Worm (Caenorhabditis elegans): ENCODE data around the gene fbxb-116.

The fbxb-116 gene

DNA sequence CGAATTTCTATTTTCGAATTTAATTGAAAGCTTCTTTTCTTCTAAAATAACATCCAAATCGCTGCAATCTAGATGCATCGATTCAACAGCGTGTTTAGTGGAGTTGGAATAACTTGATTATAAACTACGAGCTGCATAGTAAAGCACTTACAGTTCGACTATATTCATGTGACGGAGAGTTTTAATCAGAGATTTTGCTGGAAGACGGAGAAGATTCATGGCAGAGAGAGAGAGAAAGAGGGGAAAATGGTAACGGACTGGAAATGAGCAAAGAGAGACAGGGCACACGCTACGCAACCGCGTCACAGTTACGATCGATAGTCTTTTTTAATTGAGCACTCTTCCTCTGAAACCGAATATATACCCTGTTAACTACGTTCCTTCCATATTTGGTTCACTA is at the start of gene fbxb-116:
Gene fbxb-116, plus strand, starts transcription at position 301 of the 400 bp plus-strand sequence.
- no peak for TF ChIP-seq nhr-76 (tag; optimal IDR thresholded peaks at IDR 0.05)

DNA sequence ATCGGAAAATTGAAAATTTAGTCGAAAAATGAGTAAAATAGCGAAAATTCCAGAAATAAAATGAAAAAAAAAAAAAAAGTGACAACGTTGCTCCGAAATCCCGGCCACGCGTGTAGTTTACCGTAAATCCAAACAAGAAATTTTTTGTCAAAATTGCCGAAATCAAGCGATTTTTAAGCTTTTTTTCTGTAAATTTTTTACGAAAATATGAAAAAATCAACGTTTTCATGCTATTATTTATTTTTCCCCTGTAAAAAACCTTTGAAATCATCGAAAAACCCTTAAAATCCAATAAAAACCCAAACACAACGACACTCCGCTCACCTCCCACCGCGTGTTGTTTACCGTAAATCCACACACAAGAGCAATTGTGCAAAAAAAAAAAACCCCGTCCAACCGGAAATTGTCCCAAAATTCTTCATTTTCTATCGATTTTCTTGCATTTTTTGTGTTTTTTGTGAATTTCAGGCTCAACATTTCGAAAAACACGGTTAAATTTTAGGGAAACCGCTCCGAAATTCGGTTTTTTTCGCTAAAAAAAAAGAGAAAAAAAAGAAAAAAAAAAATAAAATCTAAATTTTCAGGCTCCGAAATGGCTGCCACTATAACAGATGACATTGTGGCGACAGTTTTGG is 43.5 kb upstream of the fbxb-116 start, which contains the start of the genes Y39B6A.3 and pph-5:
Gene Y39B6A.3, minus strand, starts transcription at position 51 of the 635 bp plus-strand sequence.
Gene pph-5, plus strand, starts transcription at position 585 of the 635 bp plus-strand sequence.
- peak; percentile 23 for TF ChIP-seq lin-39 (tag; optimal IDR thresholded peaks at IDR 0.05)
- TF ChIP-seq ceh-88 (GFP tag; IDR thresholded peaks at IDR 0.05), result no peak
- no peak for TF ChIP-seq zip-4 (GFP tag; optimal IDR thresholded peaks at IDR 0.05)
- TF ChIP-seq lin-14 (GFP tag; optimal IDR thresholded peaks at IDR 0.05), result no peak
- no peak for TF ChIP-seq Y116A8C.19 (tag; optimal IDR thresholded peaks at IDR 0.05; ENCODE audit: borderline replicate concordance)
- no peak for TF ChIP-seq ceh-63 (GFP tag; optimal IDR thresholded peaks at IDR 0.05)
- TF ChIP-seq mef-2 (tag; optimal IDR thresholded peaks at IDR 0.05), result no peak
- peak; percentile 61 for TF ChIP-seq tbx-2 (tag; optimal IDR thresholded peaks at IDR 0.05)
- TF ChIP-seq aha-1 (tag; optimal IDR thresholded peaks at IDR 0.05), result no peak
- peak; percentile 9 for TF ChIP-seq skn-1 (tag; optimal IDR thresholded peaks at IDR 0.05)
- TF ChIP-seq sptf-1 (tag; optimal IDR thresholded peaks at IDR 0.05), result no peak
- TF ChIP-seq lin-15B (tag; optimal IDR thresholded peaks at IDR 0.05), result peak; percentile 44
- no peak for TF ChIP-seq pqm-1 (tag; optimal IDR thresholded peaks at IDR 0.05)
- TF ChIP-seq tlp-1 (tag; optimal IDR thresholded peaks at IDR 0.05), result no peak
- peak; percentile 49 for TF ChIP-seq nhr-77 (tag; optimal IDR thresholded peaks at IDR 0.05)
- no peak for TF ChIP-seq ceh-8 (GFP tag; optimal IDR thresholded peaks at IDR 0.05)
- TF ChIP-seq irx-1 (tag; optimal IDR thresholded peaks at IDR 0.05), result peak; percentile 59
- TF ChIP-seq ztf-11 (tag; optimal IDR thresholded peaks at IDR 0.05), result no peak
- TF ChIP-seq lin-35 (GFP tag; optimal IDR thresholded peaks at IDR 0.05), result peak; percentile 49 to 53
- TF ChIP-seq nhr-28 (tag; optimal IDR thresholded peaks at IDR 0.05), result no peak
- no peak for TF ChIP-seq sup-37 (GFP tag; optimal IDR thresholded peaks at IDR 0.05)
- TF ChIP-seq ceh-90 (tag; optimal IDR thresholded peaks at IDR 0.05), result no peak
- TF ChIP-seq hpl-2 (GFP tag; optimal IDR thresholded peaks at IDR 0.05), result peak; percentile 7
- no peak for TF ChIP-seq vab-15 (tag; optimal IDR thresholded peaks at IDR 0.05)
- peak in 1 of 3 experiments; percentile 28 for TF ChIP-seq ceh-82 (tag; optimal IDR thresholded peaks at IDR 0.05)
- no peak for TF ChIP-seq ama-1 (optimal IDR thresholded peaks at IDR 0.05)
- TF ChIP-seq nhr-85 (tag), result peak; percentile 63
- TF ChIP-seq dpl-1 (GFP tag; optimal IDR thresholded peaks at IDR 0.05), result peak; percentile 36 to 52 (median 36)
- peak; percentile 81 for TF ChIP-seq nhr-47 (tag; optimal IDR thresholded peaks at IDR 0.05)
- TF ChIP-seq snpc-4 (tag; optimal IDR thresholded peaks at IDR 0.05), result peak; percentile 46
- peak; percentile 48 for TF ChIP-seq unc-86 (tag; optimal IDR thresholded peaks at IDR 0.05)
- no peak for TF ChIP-seq nhr-20 (tag; optimal IDR thresholded peaks at IDR 0.05)
- TF ChIP-seq blmp-1 (tag; optimal IDR thresholded peaks at IDR 0.05), result peak; percentile 21
- TF ChIP-seq xbp-1 (tag; optimal IDR thresholded peaks at IDR 0.05), result peak; percentile 70
- peak; percentile 21 for TF ChIP-seq aly-2 (tag; optimal IDR thresholded peaks at IDR 0.05)
- no peak for TF ChIP-seq nhr-90 (tag; optimal IDR thresholded peaks at IDR 0.05; ENCODE audit: poor library complexity)
- TF ChIP-seq lin-13 (GFP tag; optimal IDR thresholded peaks at IDR 0.05), result no peak
- peak; percentile 66 for TF ChIP-seq nhr-19 (GFP tag; conservative IDR thresholded peaks at IDR 0.05)
- no peak for TF ChIP-seq unc-62 (GFP tag; optimal IDR thresholded peaks at IDR 0.05)
- TF ChIP-seq zag-1 (tag; optimal IDR thresholded peaks at IDR 0.05), result no peak
- TF ChIP-seq nhr-237 (tag; optimal IDR thresholded peaks at IDR 0.05), result no peak
- TF ChIP-seq C16A3.4 (tag; optimal IDR thresholded peaks at IDR 0.05), result peak; percentile 18
- TF ChIP-seq mep-1 (tag; optimal IDR thresholded peaks at IDR 0.05), result peak; percentile 44
- no peak for TF ChIP-seq elt-3 (tag; optimal IDR thresholded peaks at IDR 0.05)
- no peak for TF ChIP-seq hlh-17 (GFP tag; optimal IDR thresholded peaks at IDR 0.05; ENCODE audit: borderline replicate concordance)
- TF ChIP-seq F16B12.6 (tag; optimal IDR thresholded peaks at IDR 0.05), result peak; percentile 1
- TF ChIP-seq fkh-4 (tag; optimal IDR thresholded peaks at IDR 0.05; ENCODE audit: borderline replicate concordance), result no peak
- peak; percentile 42 to 73 for TF ChIP-seq lsy-2 (tag; optimal IDR thresholded peaks at IDR 0.05)
- no peak for TF ChIP-seq ces-1 (GFP tag; optimal IDR thresholded peaks at IDR 0.05)
- TF ChIP-seq pax-3 (tag; optimal IDR thresholded peaks at IDR 0.05), result peak; percentile 38
